Worm (Caenorhabditis elegans): ENCODE data around the gene sre-55.

- TF ChIP-seq ref-1 (GFP tag; conservative IDR thresholded peaks at IDR 0.05) (no peak), ztf-23 (GFP tag; IDR thresholded peaks at IDR 0.05) (no peak), tab-1 (GFP tag; IDR thresholded peaks at IDR 0.05) (no peak), ztf-29 (GFP tag; IDR thresholded peaks at IDR 0.05) (no peak), cog-1 (tag; optimal IDR thresholded peaks at IDR 0.05) (no peak), klf-2 (GFP tag; conservative IDR thresholded peaks at IDR 0.05) (no peak)
Observed at ce11 chrII:12353816-12354215, 24.7 kb downstream of the sre-55 start.

All from whole organism, midembryonic.